Worm (Caenorhabditis elegans): Measurements from ENCODE around the gene str-149.

str-149 gene

DNA sequence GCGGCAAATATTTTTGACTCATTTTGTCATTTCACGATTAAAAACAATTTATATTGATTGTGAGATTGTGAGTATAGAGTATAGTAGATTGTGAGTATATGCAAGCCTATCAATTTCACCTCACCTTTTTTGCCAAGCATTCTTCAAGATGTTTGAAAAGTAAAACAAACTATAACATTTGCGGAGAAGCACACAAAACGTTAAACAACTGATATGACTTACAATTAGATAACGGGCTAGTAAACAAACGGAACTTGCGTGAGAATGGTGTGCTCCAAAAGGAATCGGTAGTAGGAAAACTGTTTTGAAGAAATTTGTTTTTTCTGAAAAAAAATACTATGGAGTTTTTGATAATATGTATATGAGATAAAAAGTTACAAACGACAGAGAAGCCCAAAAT is 36.8 kb downstream of the str-149 start:
- TF ChIP-seq gmeb-2 (tag; optimal IDR thresholded peaks at IDR 0.05) (no peak), eyg-1 (tag; optimal IDR thresholded peaks at IDR 0.05) (no peak), K09A11.1 (tag; optimal IDR thresholded peaks at IDR 0.05; ENCODE audit: insufficient read depth) (no peak), unc-86 (tag; optimal IDR thresholded peaks at IDR 0.05) (no peak), pax-1 (tag; optimal IDR thresholded peaks at IDR 0.05) (no peak), hlh-8 (tag; optimal IDR thresholded peaks at IDR 0.05) (no peak)

DNA sequence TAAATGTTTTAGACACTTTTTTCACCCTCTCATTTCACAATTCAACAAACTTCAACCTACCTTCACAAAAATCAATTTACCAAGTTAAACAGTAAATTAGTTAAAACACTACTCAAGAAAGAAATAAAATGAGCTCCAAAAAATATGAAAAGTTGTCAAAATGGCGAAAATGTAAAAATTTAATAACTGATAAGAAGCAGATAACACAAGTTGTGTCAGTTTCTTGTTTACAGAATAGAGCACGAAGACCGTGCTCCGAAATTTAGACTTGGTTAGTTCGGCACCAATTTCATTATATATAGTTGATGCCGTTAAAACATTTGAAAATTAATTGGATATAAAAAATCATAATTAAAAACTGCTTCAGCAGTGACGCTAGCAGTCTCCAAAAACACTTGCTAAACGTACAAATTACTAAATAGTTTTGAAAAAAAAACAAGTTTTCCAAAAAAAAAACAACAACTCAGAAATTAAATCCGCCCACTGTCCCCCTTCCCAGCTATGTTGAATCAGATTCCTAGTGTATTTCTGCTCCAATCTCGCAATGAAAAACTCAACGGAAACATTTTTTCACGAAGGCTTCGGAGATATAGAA is 37.6 kb downstream of the str-149 start, which contains the start of gene srw-54:
srw-54 (plus strand) TSS at position 545 of the 595 bp plus-strand sequence.
- no peak for TF ChIP-seq ceh-24 (tag; optimal IDR thresholded peaks at IDR 0.05)
- no peak for TF ChIP-seq fkh-6 (tag; optimal IDR thresholded peaks at IDR 0.05)
- no peak for TF ChIP-seq ceh-48 (tag; optimal IDR thresholded peaks at IDR 0.05)
- no peak for TF ChIP-seq unc-86 (tag; optimal IDR thresholded peaks at IDR 0.05)
- TF ChIP-seq nfya-1 (tag; optimal IDR thresholded peaks at IDR 0.05), result no peak

DNA sequence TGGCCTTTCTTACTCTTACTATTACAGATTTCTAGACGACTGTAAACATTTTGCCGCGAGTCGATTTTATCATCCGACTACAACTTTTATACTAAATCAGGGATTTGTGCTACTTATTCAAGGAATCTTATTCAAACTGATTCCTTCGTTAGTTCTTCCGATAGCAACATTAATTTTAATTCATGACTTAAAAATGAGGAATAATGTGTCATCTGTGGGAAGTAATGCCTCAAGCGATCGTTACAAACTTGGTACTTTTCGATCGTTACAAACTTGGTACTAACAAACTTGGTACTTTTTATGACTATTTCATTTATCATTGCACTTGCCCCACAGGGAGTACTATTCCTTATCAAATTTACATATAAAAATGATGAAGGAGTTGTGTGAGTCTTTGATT is 44.2 kb downstream of the str-149 start, which contains the start of gene Y70C5A.4:
Y70C5A.4 (plus strand) TSS at position 301 of the 400 bp plus-strand sequence.
- TF ChIP-seq unc-86 (tag; optimal IDR thresholded peaks at IDR 0.05) (no peak), lin-11 (tag; optimal IDR thresholded peaks at IDR 0.05) (no peak), hlh-8 (tag; optimal IDR thresholded peaks at IDR 0.05) (no peak), sdc-2 (tag; optimal IDR thresholded peaks at IDR 0.05) (no peak), C08G9.2 (tag; optimal IDR thresholded peaks at IDR 0.05) (no peak), ceh-34 (tag; optimal IDR thresholded peaks at IDR 0.05) (no peak), K02D7.2 (tag; optimal IDR thresholded peaks at IDR 0.05) (no peak), ceh-19 (GFP tag; optimal IDR thresholded peaks at IDR 0.05) (no peak), ama-1 (optimal IDR thresholded peaks at IDR 0.05) (no peak), elt-2 (tag; optimal IDR thresholded peaks at IDR 0.05) (no peak)

DNA sequence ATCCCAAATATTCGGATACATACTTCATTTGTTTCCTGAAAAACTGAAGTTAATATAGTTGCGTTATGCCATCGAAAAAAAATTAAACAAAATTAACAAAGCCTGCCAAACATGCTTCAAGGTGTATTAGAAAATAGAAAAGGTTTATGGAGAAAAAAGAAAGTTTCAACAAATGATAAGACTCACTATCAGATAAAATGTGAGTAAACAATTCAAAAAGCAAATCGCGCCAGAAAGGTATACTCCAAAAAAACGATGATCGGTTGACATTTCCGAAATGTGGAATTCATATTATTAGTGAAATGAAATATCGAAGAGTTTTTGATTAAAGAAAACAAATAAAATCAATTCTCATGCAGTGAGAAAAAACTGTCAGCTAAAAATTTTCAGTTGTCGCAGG is 47.6 kb downstream of the str-149 start, which contains the start of gene Y70C5A.3:
Y70C5A.3 (minus strand) TSS at position 50 of the 400 bp plus-strand sequence.
- no peak for TF ChIP-seq unc-86 (tag; optimal IDR thresholded peaks at IDR 0.05)
- TF ChIP-seq lin-11 (tag; optimal IDR thresholded peaks at IDR 0.05), result no peak
- TF ChIP-seq unc-55 (GFP tag; optimal IDR thresholded peaks at IDR 0.05), result no peak
- no peak for TF ChIP-seq hlh-8 (tag; optimal IDR thresholded peaks at IDR 0.05)
- no peak for TF ChIP-seq elt-4 (tag; optimal IDR thresholded peaks at IDR 0.05)
- TF ChIP-seq ets-4 (tag; optimal IDR thresholded peaks at IDR 0.05), result no peak
- TF ChIP-seq tbx-2 (tag; optimal IDR thresholded peaks at IDR 0.05), result no peak
- no peak for TF ChIP-seq ceh-24 (tag; optimal IDR thresholded peaks at IDR 0.05)
- no peak for TF ChIP-seq npax-4 (tag; optimal IDR thresholded peaks at IDR 0.05)
- TF ChIP-seq nhr-11 (tag; optimal IDR thresholded peaks at IDR 0.05), result no peak

DNA sequence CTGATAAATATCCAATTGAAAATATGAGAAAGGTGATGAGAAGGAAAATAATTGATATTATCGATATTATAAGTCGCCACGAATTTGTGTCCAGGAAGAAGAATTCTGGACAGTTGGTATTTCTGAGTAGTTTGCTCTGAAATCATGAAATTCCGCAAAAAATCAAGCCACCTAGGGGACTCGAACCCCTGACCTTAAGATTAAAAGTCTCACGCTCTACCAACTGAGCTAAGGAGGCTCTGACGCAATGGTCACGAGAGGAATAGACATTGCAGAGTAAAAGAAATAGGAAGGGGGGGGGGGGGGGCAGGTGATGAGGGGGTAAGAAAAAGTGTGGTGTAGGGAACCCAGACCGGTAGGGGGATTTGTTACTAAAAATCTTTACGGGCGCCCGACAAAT is 48.6 kb downstream of the str-149 start:
- no peak for TF ChIP-seq nhr-232 (tag; optimal IDR thresholded peaks at IDR 0.05)
- peak; percentile 56 for TF ChIP-seq ttx-3 (tag; optimal IDR thresholded peaks at IDR 0.05)
- peak; percentile 26 for TF ChIP-seq elt-2 (tag; optimal IDR thresholded peaks at IDR 0.05)
- TF ChIP-seq ahr-1 (tag; optimal IDR thresholded peaks at IDR 0.05), result no peak
- no peak for TF ChIP-seq ref-2 (tag; optimal IDR thresholded peaks at IDR 0.05)
- TF ChIP-seq nhr-11 (tag; optimal IDR thresholded peaks at IDR 0.05), result no peak
- TF ChIP-seq madf-2 (tag; optimal IDR thresholded peaks at IDR 0.05), result no peak
- no peak for TF ChIP-seq che-1 (tag; optimal IDR thresholded peaks at IDR 0.05)
- no peak for TF ChIP-seq dve-1 (tag; optimal IDR thresholded peaks at IDR 0.05)
- TF ChIP-seq nfya-1 (tag; optimal IDR thresholded peaks at IDR 0.05), result no peak
- no peak for TF ChIP-seq dmd-4 (tag; optimal IDR thresholded peaks at IDR 0.05; ENCODE audit: borderline replicate concordance)
- TF ChIP-seq ceh-6 (GFP tag; optimal IDR thresholded peaks at IDR 0.05), result peak; percentile 57
- TF ChIP-seq tbx-2 (tag; optimal IDR thresholded peaks at IDR 0.05), result no peak
- peak; percentile 24 for TF ChIP-seq pat-9 (tag; optimal IDR thresholded peaks at IDR 0.05)
- no peak for TF ChIP-seq ceh-22 (tag; optimal IDR thresholded peaks at IDR 0.05)
- no peak for TF ChIP-seq hlh-13 (GFP tag; optimal IDR thresholded peaks at IDR 0.05)
- no peak for TF ChIP-seq ceh-30 (tag; optimal IDR thresholded peaks at IDR 0.05)
- TF ChIP-seq mec-3 (tag; optimal IDR thresholded peaks at IDR 0.05; ENCODE audit: borderline replicate concordance), result no peak
- TF ChIP-seq sdc-2 (tag; optimal IDR thresholded peaks at IDR 0.05), result no peak
- no peak for TF ChIP-seq T23F11.4 (GFP tag; optimal IDR thresholded peaks at IDR 0.05)
- no peak for TF ChIP-seq pha-4 (tag; optimal IDR thresholded peaks at IDR 0.05)
- TF ChIP-seq ceh-31 (tag; optimal IDR thresholded peaks at IDR 0.05), result no peak
- TF ChIP-seq pax-1 (tag; optimal IDR thresholded peaks at IDR 0.05), result no peak
- TF ChIP-seq unc-3 (GFP tag; conservative IDR thresholded peaks at IDR 0.05), result no peak
- no peak for TF ChIP-seq unc-3 (tag; optimal IDR thresholded peaks at IDR 0.05)
- no peak for TF ChIP-seq hlh-6 (tag; optimal IDR thresholded peaks at IDR 0.05)
- TF ChIP-seq lin-11 (tag; optimal IDR thresholded peaks at IDR 0.05), result peak; percentile 45

All from whole organism, late embryonic.